Fruit fly (Drosophila melanogaster) whole organism, wandering third instar larva: ENCODE results near the gene EloB.

Experiments used
- br ChIP-seq: fragments of 200-800 bp; sonication (Bioruptor generic); optimal IDR thresholded peaks from 2 replicates; lab custom pipeline; 2016; ENCODE audit warnings: missing biosample characterization, missing genetic modification characterization
- dl ChIP-seq, 2 experiments: fragments of 175-275, 200-275 bp in 1 of 2; fragments of 200-275 bp in 1 of 2; sonication (Bioruptor generic); optimal IDR thresholded peaks; lab custom pipeline; 2018; ENCODE audit warnings: mild to moderate bottlenecking in 2 of 2, missing biosample characterization in 2 of 2, missing genetic modification characterization in 2 of 2, moderate library complexity in 2 of 2; ENCODE audit not compliant: partially characterized antibody in 2 of 2, insufficient read depth in 1 of 2
- lola ChIP-seq: fragments of >200 bp; optimal IDR thresholded peaks from 2 replicates; lab custom pipeline; 2017; ENCODE audit warnings: missing biosample characterization, missing genetic modification characterization

- no peak for TF ChIP-seq lola (GFP tag; lab: Kevin White, UChicago)
- TF ChIP-seq br (GFP tag; lab: Kevin White, UChicago): no peak
- no peak for TF ChIP-seq dl (GFP tag; optimal IDR thresholded peaks at IDR 0.05; lab: Kevin White, UChicago; ENCODE audit: insufficient read depth in 1 of 2, partially characterized antibody in 2 of 2)
Observed at dm6 chr3R:20626123-20626522, 46.5 kb upstream of the EloB start.
